Fruit fly (Drosophila melanogaster) whole organism, prepupa: ENCODE results near the gene CG14210.

ENCODE experiments used
- Blimp-1 ChIP-seq: fragments of 200-800 bp; sonication (Bioruptor generic); optimal IDR thresholded peaks from 3 replicates; lab custom pipeline; 2017; ENCODE audit warnings: missing biosample characterization, missing genetic modification characterization, mild to moderate bottlenecking, moderate library complexity, missing genetic modification reagents
- CG10631 ChIP-seq: fragments of 200-800 bp; sonication (Bioruptor generic); optimal IDR thresholded peaks from 2 replicates; lab custom pipeline; 2016; ENCODE audit warnings: missing biosample characterization, missing genetic modification characterization
- CG10669 ChIP-seq: fragments of 200-800 bp; sonication (Bioruptor generic); optimal IDR thresholded peaks from 3 replicates; lab custom pipeline; 2018; ENCODE audit warnings: missing biosample characterization, mild to moderate bottlenecking, missing genetic modification characterization, moderate library complexity
- CG11294 ChIP-seq: fragments of 200-800 bp; sonication (Bioruptor generic); IDR thresholded peaks from 2 replicates; pipeline ENCODE4 v1.3.6; 2022; ENCODE audit warnings: missing biosample characterization, missing genetic modification characterization
- CG11762 ChIP-seq: fragments of 200-800 bp; sonication (Bioruptor generic); optimal IDR thresholded peaks from 3 replicates; lab custom pipeline; 2016; ENCODE audit warnings: missing biosample characterization, missing genetic modification characterization; ENCODE audit not compliant: insufficient read depth
- CG15336 ChIP-seq: fragments of 200-800 bp; sonication (Bioruptor generic); IDR thresholded peaks from 2 replicates; pipeline ENCODE4 v1.3.6; 2022; ENCODE audit warnings: missing biosample characterization, missing genetic modification characterization
- CG1621 ChIP-seq: fragments of 200-800 bp; sonication (Bioruptor generic); optimal IDR thresholded peaks from 3 replicates; lab custom pipeline; 2018; ENCODE audit warnings: missing biosample characterization, mild to moderate bottlenecking, missing genetic modification characterization
- CG3032 ChIP-seq: fragments of 200-800 bp; optimal IDR thresholded peaks from 2 replicates; lab custom pipeline; 2019; ENCODE audit warnings: missing biosample characterization, mild to moderate bottlenecking, missing genetic modification characterization, moderate library complexity
- CG34406 ChIP-seq: fragments of 200-800 bp; sonication (Bioruptor generic); optimal IDR thresholded peaks from 3 replicates; lab custom pipeline; 2016; ENCODE audit warnings: missing biosample characterization, missing genetic modification characterization
- CG3919 ChIP-seq: fragments of 200-800 bp; sonication (Bioruptor generic); optimal IDR thresholded peaks from 3 replicates; lab custom pipeline; 2016; ENCODE audit warnings: missing biosample characterization, missing genetic modification characterization
- CG4318 ChIP-seq: fragments of 200-800 bp; sonication (Bioruptor generic); optimal IDR thresholded peaks from 3 replicates; lab custom pipeline; 2017; ENCODE audit warnings: missing biosample characterization, mild to moderate bottlenecking, missing genetic modification characterization
- CG6163 ChIP-seq: fragments of 200-800 bp; sonication (Bioruptor generic); IDR thresholded peaks from 3 replicates; pipeline ENCODE4 v1.3.6; 2022; ENCODE audit warnings: missing biosample characterization, missing genetic modification characterization
- CG6276 ChIP-seq: fragments of 200-800 bp; sonication (Bioruptor generic); optimal IDR thresholded peaks from 2 replicates; lab custom pipeline; 2017; ENCODE audit warnings: missing biosample characterization, mild to moderate bottlenecking, missing genetic modification characterization
- CG6792 ChIP-seq: fragments of 200-800 bp; sonication (Bioruptor generic); optimal IDR thresholded peaks from 3 replicates; lab custom pipeline; 2016; ENCODE audit warnings: missing biosample characterization, missing genetic modification characterization
- CG6854 ChIP-seq: fragments of 200-800 bp; sonication (Bioruptor generic); optimal IDR thresholded peaks from 2 replicates; lab custom pipeline; 2017; ENCODE audit warnings: missing biosample characterization, mild to moderate bottlenecking, missing genetic modification characterization
- CG7368 ChIP-seq: fragments of 200-800 bp; sonication (Bioruptor generic); optimal IDR thresholded peaks from 3 replicates; lab custom pipeline; 2016; ENCODE audit warnings: missing biosample characterization, missing genetic modification characterization
- CG8119 ChIP-seq: fragments of 200-800 bp; sonication (Bioruptor generic); IDR thresholded peaks from 3 replicates; pipeline ENCODE4 v1.3.6; 2022; ENCODE audit warnings: missing biosample characterization, missing genetic modification characterization
- CG8632 ChIP-seq: fragments of 200-800 bp; sonication (Bioruptor generic); optimal IDR thresholded peaks from 3 replicates; lab custom pipeline; 2016; ENCODE audit warnings: missing biosample characterization, missing genetic modification characterization
- CG9139 ChIP-seq: fragments of 200-800 bp; sonication (Bioruptor generic); optimal IDR thresholded peaks from 3 replicates; lab custom pipeline; 2017; ENCODE audit warnings: missing biosample characterization, mild to moderate bottlenecking, missing genetic modification characterization
- Eip75B ChIP-seq: fragments of 200-800 bp; sonication (Bioruptor generic); optimal IDR thresholded peaks from 3 replicates; lab custom pipeline; 2016; ENCODE audit warnings: missing biosample characterization, missing genetic modification characterization
- Eip78C ChIP-seq: fragments of 200-800 bp; sonication (Bioruptor generic); peaks from one replicate; lab custom pipeline; 2016; ENCODE audit warnings: missing biosample characterization, missing genetic modification characterization
- Eip93F ChIP-seq: fragments of 200-800 bp; sonication (Bioruptor generic); optimal IDR thresholded peaks from 2 replicates; lab custom pipeline; 2016; ENCODE audit warnings: missing biosample characterization, mild to moderate bottlenecking, missing genetic modification characterization
- Ets21C ChIP-seq: fragments of 200-800 bp; sonication (Bioruptor generic); optimal IDR thresholded peaks from 3 replicates; lab custom pipeline; 2016; ENCODE audit warnings: missing biosample characterization, missing genetic modification characterization
- Ets96B ChIP-seq: fragments of 200-800 bp; optimal IDR thresholded peaks from 2 replicates; lab custom pipeline; 2019; ENCODE audit warnings: missing biosample characterization, mild to moderate bottlenecking, missing genetic modification characterization, moderate library complexity
- Hr38 ChIP-seq: sonication (Bioruptor generic); optimal IDR thresholded peaks from 2 replicates; lab custom pipeline; 2016; ENCODE audit warnings: missing biosample characterization, missing genetic modification characterization
- Hr4 ChIP-seq: fragments of 200-800 bp; sonication (Bioruptor generic); optimal IDR thresholded peaks from 3 replicates; lab custom pipeline; 2016; ENCODE audit warnings: missing biosample characterization, missing genetic modification characterization
- Lpt ChIP-seq: fragments of 200-800 bp; sonication (Bioruptor generic); optimal IDR thresholded peaks from 3 replicates; lab custom pipeline; 2016; ENCODE audit warnings: missing biosample characterization, missing genetic modification characterization
- Met ChIP-seq: fragments of 200-800 bp; sonication (Bioruptor generic); optimal IDR thresholded peaks from 3 replicates; lab custom pipeline; 2016; ENCODE audit warnings: missing biosample characterization, missing genetic modification characterization
- OdsH ChIP-seq: fragments of 200-800 bp; sonication (Bioruptor generic); optimal IDR thresholded peaks from 3 replicates; lab custom pipeline; 2016; ENCODE audit warnings: missing biosample characterization, missing genetic modification characterization
- Smox ChIP-seq: fragments of 200-800 bp; sonication (Bioruptor generic); optimal IDR thresholded peaks from 3 replicates; lab custom pipeline; 2016; ENCODE audit warnings: missing biosample characterization, missing genetic modification characterization
- Sox14 ChIP-seq: fragments of 200-800 bp; sonication (Bioruptor generic); optimal IDR thresholded peaks from 3 replicates; lab custom pipeline; 2016; ENCODE audit warnings: missing biosample characterization, missing genetic modification characterization
- Sox15 ChIP-seq: fragments of 200-800 bp; sonication (Bioruptor generic); optimal IDR thresholded peaks from 3 replicates; lab custom pipeline; 2016; ENCODE audit warnings: missing biosample characterization, missing genetic modification characterization
- achi ChIP-seq: fragments of 200-800 bp; sonication (Bioruptor generic); optimal IDR thresholded peaks from 3 replicates; lab custom pipeline; 2016; ENCODE audit warnings: missing biosample characterization, missing genetic modification characterization
- acj6 ChIP-seq: fragments of 200-800 bp; sonication (Bioruptor generic); optimal IDR thresholded peaks from 3 replicates; lab custom pipeline; 2016; ENCODE audit warnings: missing biosample characterization, missing genetic modification characterization
- cyc ChIP-seq: fragments of 200-800 bp; sonication (Bioruptor generic); optimal IDR thresholded peaks from 3 replicates; lab custom pipeline; 2016; ENCODE audit warnings: missing biosample characterization, missing genetic modification characterization
- dac ChIP-seq: fragments of 200-800 bp; sonication (Bioruptor generic); optimal IDR thresholded peaks from 2 replicates; lab custom pipeline; 2017; ENCODE audit warnings: missing biosample characterization, mild to moderate bottlenecking, missing genetic modification characterization
- dsx ChIP-seq: fragments of 200-800 bp; optimal IDR thresholded peaks from 3 replicates; lab custom pipeline; 2019; ENCODE audit warnings: missing biosample characterization, mild to moderate bottlenecking, missing genetic modification characterization, moderate library complexity; ENCODE audit not compliant: poor library complexity, severe bottlenecking
- esn ChIP-seq: fragments of 200-800 bp; sonication (Bioruptor generic); optimal IDR thresholded peaks from 2 replicates; lab custom pipeline; 2016; ENCODE audit warnings: missing biosample characterization, mild to moderate bottlenecking, missing genetic modification characterization, moderate library complexity
- fkh ChIP-seq: fragments of 200-800 bp; sonication (Bioruptor generic); optimal IDR thresholded peaks from 3 replicates; lab custom pipeline; 2017; ENCODE audit warnings: missing biosample characterization, mild to moderate bottlenecking, missing genetic modification characterization, moderate library complexity
- net ChIP-seq: fragments of 200-800 bp; sonication (Bioruptor generic); optimal IDR thresholded peaks from 3 replicates; lab custom pipeline; 2016; ENCODE audit warnings: missing biosample characterization, missing genetic modification characterization
- pdm3 ChIP-seq: fragments of 200-800 bp; sonication (Bioruptor generic); optimal IDR thresholded peaks from 3 replicates; lab custom pipeline; 2016; ENCODE audit warnings: missing biosample characterization, missing genetic modification characterization
- salr ChIP-seq, 2 experiments: fragments of 200-800 bp; sonication (Bioruptor generic); optimal IDR thresholded peaks; 3 replicates each; lab custom pipeline; 2016 to 2018; ENCODE audit warnings: missing biosample characterization in 2 of 2, missing genetic modification characterization in 2 of 2, mild to moderate bottlenecking in 1 of 2
- spab ChIP-seq: fragments of 200-800 bp; sonication (Bioruptor generic); optimal IDR thresholded peaks from 2 replicates; lab custom pipeline; 2017; ENCODE audit warnings: missing biosample characterization, mild to moderate bottlenecking, missing genetic modification characterization, missing genetic modification reagents
- ss ChIP-seq, 2 experiments: fragments of 200-800 bp; sonication (Bioruptor generic); optimal IDR thresholded peaks; 2 replicates in 1 of 2; 3 replicates in 1 of 2; lab custom pipeline; 2017 to 2018; ENCODE audit warnings: mild to moderate bottlenecking in 2 of 2, missing biosample characterization in 2 of 2, missing genetic modification characterization in 2 of 2, moderate library complexity in 1 of 2
- svp ChIP-seq: fragments of 200-800 bp; sonication (Bioruptor generic); peaks from one replicate; lab custom pipeline; 2016; ENCODE audit warnings: missing biosample characterization, missing genetic modification characterization
- topi ChIP-seq: fragments of 200-800 bp; sonication (Bioruptor generic); optimal IDR thresholded peaks from 3 replicates; lab custom pipeline; 2016; ENCODE audit warnings: missing biosample characterization, missing genetic modification characterization

CG14210 gene

DNA sequence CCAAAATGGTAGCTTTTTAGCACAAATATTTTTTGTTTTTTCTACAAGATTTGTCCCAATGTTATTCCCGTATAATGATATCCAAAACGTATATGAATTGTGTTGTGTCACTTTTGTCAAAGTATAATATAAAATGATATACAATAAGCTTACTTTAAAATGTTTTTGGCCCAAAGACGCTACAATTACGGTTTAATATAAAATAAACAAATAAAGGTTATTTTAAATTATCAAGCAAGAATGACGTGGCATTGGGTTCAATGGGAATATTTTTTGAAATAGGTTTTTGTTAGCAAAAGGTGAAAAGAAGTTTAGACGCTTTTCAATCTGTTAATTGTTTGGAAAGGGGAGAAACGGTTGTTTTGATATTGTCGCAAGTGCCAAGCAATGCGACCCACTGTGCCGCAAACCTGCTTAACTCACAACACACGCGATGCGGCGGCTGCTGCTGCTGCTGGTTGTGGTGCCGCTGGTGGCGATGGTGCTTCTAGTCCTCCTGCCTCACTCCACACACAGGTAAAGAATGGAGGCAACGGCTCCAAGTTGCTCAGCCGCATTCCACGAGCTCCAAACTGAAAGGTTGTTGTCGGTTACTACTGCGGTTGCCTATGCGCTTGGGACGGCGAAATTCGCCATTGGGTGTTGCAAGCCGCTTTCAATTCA is 47.3 kb downstream of the CG14210 start (continued):
- no peak for TF ChIP-seq dsx (GFP tag; lab: Kevin White, UChicago)
- no peak for TF ChIP-seq Eip93F (GFP tag; lab: Kevin White, UChicago)
- TF ChIP-seq OdsH = peak; percentile 43
- peak; percentile 35 for TF ChIP-seq Eip75B (GFP tag; lab: Kevin White, UChicago)
- peak; percentile 91 for TF ChIP-seq Eip78C (GFP tag; lab: Kevin White, UChicago)
- no peak for TF ChIP-seq acj6
- TF ChIP-seq Sox15 (GFP tag; lab: Kevin White, UChicago) = no peak
- no peak for TF ChIP-seq CG1621
- peak; percentile 63 for TF ChIP-seq topi (GFP tag; lab: Kevin White, UChicago)
- TF ChIP-seq Lpt (GFP tag; lab: Kevin White, UChicago) = no peak
- no peak for TF ChIP-seq Hr38 (GFP tag; lab: Kevin White, UChicago)
- TF ChIP-seq CG6276 (GFP tag; lab: Kevin White, UChicago) = peak; percentile 64
- peak; percentile 4 for TF ChIP-seq CG9139 (GFP tag; lab: Kevin White, UChicago)
- no peak for TF ChIP-seq CG8119 (GFP tag; lab: Robert Waterston, UW)
- peak; percentile 29 for TF ChIP-seq dac (GFP tag; lab: Kevin White, UChicago)
- peak; percentile 55 for TF ChIP-seq pdm3 (GFP tag; lab: Kevin White, UChicago)
- no peak for TF ChIP-seq CG8632
- TF ChIP-seq svp (GFP tag; lab: Kevin White, UChicago) = peak; percentile 75
- TF ChIP-seq CG34406 = peak; percentile 44
- TF ChIP-seq Sox14 (GFP tag; lab: Kevin White, UChicago) = no peak
- TF ChIP-seq esn = peak; percentile 66
- peak in 1 of 2 experiments; percentile 16 for TF ChIP-seq salr (GFP tag; optimal IDR thresholded peaks at IDR 0.05; lab: Kevin White, UChicago)
- TF ChIP-seq CG6163 (GFP tag; lab: Robert Waterston, UW) = 0 out of 3 replicates have a peak, but pooled peaks have one; percentile 26
- TF ChIP-seq fkh (GFP tag; lab: Kevin White, UChicago) = no peak
- peak; percentile 12 for TF ChIP-seq Blimp-1 (GFP tag; lab: Kevin White, UChicago)
- peak; percentile 56 to 57 for TF ChIP-seq ss (GFP tag; optimal IDR thresholded peaks at IDR 0.05; lab: Kevin White, UChicago)
- peak; percentile 63 for TF ChIP-seq net (GFP tag; lab: Kevin White, UChicago)
- peak; percentile 47 for TF ChIP-seq achi (GFP tag; lab: Kevin White, UChicago)
- peak; percentile 40 for TF ChIP-seq CG10631 (GFP tag; lab: Kevin White, UChicago)
- peak; percentile 28 for TF ChIP-seq CG11762 (GFP tag; lab: Kevin White, UChicago)
- peak; percentile 9 for TF ChIP-seq CG7368
- TF ChIP-seq CG10669 = no peak
- no peak for TF ChIP-seq CG11294 (GFP tag; lab: Robert Waterston, UW)

DNA sequence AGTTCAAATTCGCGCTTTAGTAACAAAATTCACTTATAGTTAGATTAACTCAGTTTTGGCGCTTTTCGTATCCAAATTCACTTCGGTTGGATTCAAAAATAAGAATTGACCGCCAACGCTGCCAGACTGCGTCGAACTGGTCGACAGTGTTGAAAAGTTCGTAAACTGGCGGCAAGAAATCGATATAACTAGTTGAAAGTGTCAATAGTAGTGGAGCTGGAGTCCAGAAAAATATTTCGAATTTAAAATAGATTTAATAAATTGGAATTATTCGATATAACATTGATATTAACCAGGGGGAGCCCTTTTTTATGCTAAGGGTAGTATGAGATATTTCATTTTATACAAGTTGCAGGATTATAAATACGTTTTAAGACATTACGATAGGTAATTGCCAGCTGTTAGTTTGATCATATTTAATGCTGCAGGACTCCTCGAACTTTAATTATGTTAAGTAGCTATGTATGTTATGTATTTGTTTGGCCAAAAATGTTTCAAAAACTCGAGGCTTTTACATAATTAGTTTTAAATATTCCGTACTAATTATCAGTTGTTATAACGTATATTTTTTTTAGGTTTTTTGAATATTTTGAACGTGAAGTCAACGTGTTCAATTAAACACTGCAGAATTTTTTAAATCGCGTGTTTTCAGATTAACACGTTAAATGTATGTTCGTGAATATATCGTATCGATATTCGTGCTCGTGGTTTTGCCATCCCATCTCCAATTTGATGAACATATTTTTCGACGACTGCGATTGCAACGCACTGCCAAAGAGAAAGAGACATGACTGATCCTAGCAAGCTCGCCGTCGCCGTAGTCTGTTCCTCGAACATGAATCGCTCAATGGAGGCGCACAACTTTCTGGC is 48.1 kb downstream of the CG14210 start, which contains the start of the genes CG14223 and Ssu72:
Gene CG14223, minus strand, starts transcription at position 113 of the 870 bp plus-strand sequence.
Gene Ssu72, plus strand, starts transcription at position 703 of the 870 bp plus-strand sequence.
- no peak for TF ChIP-seq pdm3 (GFP tag; lab: Kevin White, UChicago)
- TF ChIP-seq Blimp-1 (GFP tag; lab: Kevin White, UChicago) = no peak
- no peak for TF ChIP-seq spab (GFP tag; lab: Kevin White, UChicago)
- TF ChIP-seq dsx (GFP tag; lab: Kevin White, UChicago) = no peak
- TF ChIP-seq svp (GFP tag; lab: Kevin White, UChicago) = no peak
- no peak for TF ChIP-seq CG15336 (GFP tag; lab: Robert Waterston, UW)
- no peak for TF ChIP-seq cyc (GFP tag; lab: Kevin White, UChicago)
- TF ChIP-seq Ets96B (tag; lab: Kevin White, UChicago) = no peak
- peak; percentile 15 for TF ChIP-seq CG10631 (GFP tag; lab: Kevin White, UChicago)
- TF ChIP-seq acj6 = peak; percentile 14
- no peak for TF ChIP-seq CG4318 (GFP tag; lab: Kevin White, UChicago)
- TF ChIP-seq Hr4 (GFP tag; lab: Kevin White, UChicago) = peak; percentile 4
- TF ChIP-seq ss (GFP tag; optimal IDR thresholded peaks at IDR 0.05; lab: Kevin White, UChicago) = no peak
- no peak for TF ChIP-seq dac (GFP tag; lab: Kevin White, UChicago)
- TF ChIP-seq Ets21C (GFP tag; lab: Kevin White, UChicago) = no peak
- TF ChIP-seq CG8119 (GFP tag; lab: Robert Waterston, UW) = no peak
- no peak for TF ChIP-seq CG6854 (GFP tag; lab: Kevin White, UChicago)
- TF ChIP-seq Sox14 (GFP tag; lab: Kevin White, UChicago) = no peak
- TF ChIP-seq CG3032 (tag; lab: Kevin White, UChicago) = no peak
- TF ChIP-seq esn = peak; percentile 22
- TF ChIP-seq Met = peak; percentile 32
- TF ChIP-seq topi (GFP tag; lab: Kevin White, UChicago) = peak; percentile 9
- TF ChIP-seq CG6792 = no peak
- no peak for TF ChIP-seq Eip93F (GFP tag; lab: Kevin White, UChicago)
- TF ChIP-seq CG3919 (GFP tag; lab: Kevin White, UChicago) = no peak
- TF ChIP-seq Smox = no peak
- TF ChIP-seq Lpt (GFP tag; lab: Kevin White, UChicago) = no peak
- no peak for TF ChIP-seq CG7368
